Worm (Caenorhabditis elegans): Measurements from ENCODE around the gene F49E12.12.

The F49E12.12 gene

DNA sequence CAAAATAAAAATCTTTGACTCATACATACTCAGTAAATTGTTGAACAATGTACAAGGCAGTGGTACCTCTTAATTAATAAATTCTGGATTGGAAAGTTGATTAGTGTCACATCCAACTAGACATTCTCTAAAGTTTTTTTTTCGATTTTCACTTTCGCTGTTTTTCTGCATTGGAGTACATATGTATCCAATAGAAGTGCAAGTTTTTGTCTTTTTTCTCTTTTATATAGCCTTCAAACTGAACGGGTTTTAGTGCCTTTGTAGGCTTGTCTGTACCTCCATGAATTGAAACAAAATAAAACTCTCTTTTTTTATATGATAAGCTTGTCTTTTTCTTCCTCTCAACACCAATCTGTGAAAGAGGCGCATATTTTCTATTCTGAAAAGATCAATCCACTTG is 1.1 kb upstream of the F49E12.12 start:
- TF ChIP-seq ceh-19 (GFP tag; optimal IDR thresholded peaks at IDR 0.05) (no peak), hlh-6 (tag; optimal IDR thresholded peaks at IDR 0.05) (no peak), dve-1 (tag; optimal IDR thresholded peaks at IDR 0.05) (no peak), mec-3 (tag; optimal IDR thresholded peaks at IDR 0.05; ENCODE audit: borderline replicate concordance) (no peak), ceh-45 (GFP tag; IDR thresholded peaks at IDR 0.05) (no peak), unc-3 (GFP tag; conservative IDR thresholded peaks at IDR 0.05) (no peak), unc-3 (tag; optimal IDR thresholded peaks at IDR 0.05) (no peak), npax-4 (tag; optimal IDR thresholded peaks at IDR 0.05) (no peak), K02D7.2 (tag; optimal IDR thresholded peaks at IDR 0.05) (no peak), che-1 (tag; optimal IDR thresholded peaks at IDR 0.05) (no peak), ceh-6 (GFP tag; optimal IDR thresholded peaks at IDR 0.05) (no peak), tbx-2 (tag; optimal IDR thresholded peaks at IDR 0.05) (no peak), unc-42 (tag; optimal IDR thresholded peaks at IDR 0.05) (no peak), sdc-2 (tag; optimal IDR thresholded peaks at IDR 0.05) (no peak), nfya-1 (tag; optimal IDR thresholded peaks at IDR 0.05) (no peak), zip-5 (tag; optimal IDR thresholded peaks at IDR 0.05) (no peak)

DNA sequence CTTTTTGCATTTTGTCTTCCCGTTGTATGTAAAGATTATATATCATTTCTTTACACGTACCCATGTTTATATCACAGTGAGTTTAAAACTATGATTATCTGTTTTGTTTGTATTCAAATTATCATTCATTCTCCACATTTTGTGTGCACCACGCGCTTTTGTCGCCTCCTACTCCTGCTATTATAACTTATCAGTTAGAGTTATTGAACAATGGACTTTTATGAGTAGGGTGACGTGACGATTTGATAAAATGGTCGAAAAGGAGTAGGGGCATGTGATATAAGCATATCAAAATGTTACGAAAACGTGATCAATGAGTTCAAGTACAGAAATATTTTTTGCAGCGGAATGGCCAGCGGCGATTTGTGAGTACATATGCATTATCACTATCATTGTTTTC is 1.6 kb downstream of the F49E12.12 start:
- no peak for TF ChIP-seq K09A11.1 (tag; optimal IDR thresholded peaks at IDR 0.05; ENCODE audit: insufficient read depth)
- no peak for TF ChIP-seq ceh-24 (tag; optimal IDR thresholded peaks at IDR 0.05)
- TF ChIP-seq ceh-9 (tag; optimal IDR thresholded peaks at IDR 0.05), result no peak
- TF ChIP-seq pqm-1 (tag; optimal IDR thresholded peaks at IDR 0.05), result peak; percentile 72
- TF ChIP-seq elt-2 (tag; optimal IDR thresholded peaks at IDR 0.05), result peak; percentile 91
- no peak for TF ChIP-seq tbx-7 (tag; optimal IDR thresholded peaks at IDR 0.05)
- TF ChIP-seq hlh-8 (tag; optimal IDR thresholded peaks at IDR 0.05), result no peak
- no peak for TF ChIP-seq ets-4 (tag; optimal IDR thresholded peaks at IDR 0.05)

- no peak for TF ChIP-seq unc-42 (tag; optimal IDR thresholded peaks at IDR 0.05)
- no peak for TF ChIP-seq sdc-2 (tag; optimal IDR thresholded peaks at IDR 0.05)
- no peak for TF ChIP-seq tbx-2 (tag; optimal IDR thresholded peaks at IDR 0.05)
- no peak for TF ChIP-seq ceh-24 (tag; optimal IDR thresholded peaks at IDR 0.05)
- no peak for TF ChIP-seq elt-4 (tag; optimal IDR thresholded peaks at IDR 0.05)
- TF ChIP-seq ceh-30 (tag; optimal IDR thresholded peaks at IDR 0.05), result no peak
- no peak for TF ChIP-seq odd-2 (tag; optimal IDR thresholded peaks at IDR 0.05)
- TF ChIP-seq ceh-48 (tag; optimal IDR thresholded peaks at IDR 0.05), result no peak
- no peak for TF ChIP-seq nhr-232 (tag; optimal IDR thresholded peaks at IDR 0.05)
- TF ChIP-seq ets-4 (tag; optimal IDR thresholded peaks at IDR 0.05), result no peak
- no peak for TF ChIP-seq ceh-2 (tag; optimal IDR thresholded peaks at IDR 0.05)
- TF ChIP-seq C08G9.2 (tag; optimal IDR thresholded peaks at IDR 0.05), result no peak
- TF ChIP-seq elt-2 (tag; optimal IDR thresholded peaks at IDR 0.05), result no peak
- TF ChIP-seq pha-4 (tag; optimal IDR thresholded peaks at IDR 0.05), result no peak
- no peak for TF ChIP-seq ttx-3 (tag; optimal IDR thresholded peaks at IDR 0.05)
- TF ChIP-seq F13H6.1 (tag; optimal IDR thresholded peaks at IDR 0.05), result no peak
- TF ChIP-seq unc-55 (GFP tag; optimal IDR thresholded peaks at IDR 0.05), result no peak
- no peak for TF ChIP-seq pax-1 (tag; optimal IDR thresholded peaks at IDR 0.05)
- no peak for TF ChIP-seq fax-1 (tag; optimal IDR thresholded peaks at IDR 0.05)
- TF ChIP-seq rnt-1 (tag; optimal IDR thresholded peaks at IDR 0.05), result no peak
Measured at ce11 chrII:8384344-8384743, 3.0 kb downstream of the F49E12.12 start.

ce11 chrII:8385561-8385960 is 4.3 kb downstream of the F49E12.12 start:
- TF ChIP-seq ceh-2 (tag; optimal IDR thresholded peaks at IDR 0.05) (no peak), unc-86 (tag; optimal IDR thresholded peaks at IDR 0.05) (no peak)

All from whole organism, late embryonic.